Worm (Caenorhabditis elegans) whole organism, young adult: ENCODE data around the gene mab-3.

Experiments
- C06A6.2 ChIP-seq: fragments of 200-800 bp; sonication (Bioruptor generic); conservative IDR thresholded peaks from 2 replicates; pipeline ENCODE4 v1.3.6; 2022; ENCODE audit warnings: missing genetic modification characterization, missing compliant biosample characterization
- F37B4.10 ChIP-seq: fragments of 200-800 bp; sonication (Bioruptor generic); IDR thresholded peaks from 2 replicates; pipeline ENCODE4 v1.3.6; 2022; ENCODE audit warnings: missing genetic modification characterization, missing compliant biosample characterization
- athp-1 ChIP-seq: sonication (generic microtip); optimal IDR thresholded peaks from 2 replicates; lab custom pipeline; 2017; ENCODE audit warnings: mild to moderate bottlenecking, missing genetic modification characterization, missing compliant biosample characterization
- ccch-3 ChIP-seq: fragments of 200-800 bp; sonication (Bioruptor generic); optimal IDR thresholded peaks from 2 replicates; lab custom pipeline; 2018; ENCODE audit warnings: mild to moderate bottlenecking, missing genetic modification characterization, missing compliant biosample characterization
- ceh-79 ChIP-seq: sonication (generic microtip); optimal IDR thresholded peaks from 2 replicates; lab custom pipeline; 2017; ENCODE audit warnings: mild to moderate bottlenecking, missing genetic modification characterization, missing compliant biosample characterization
- dpl-1 ChIP-seq: fragments of 150-350 bp; optimal IDR thresholded peaks from 2 replicates; lab custom pipeline; 2014; ENCODE audit warnings: missing biosample characterization, missing genetic modification reagents, missing genetic modification characterization
- lir-1 ChIP-seq: fragments of 200-800 bp; sonication (Bioruptor generic); conservative IDR thresholded peaks from 2 replicates; pipeline ENCODE4 v1.3.6; 2022; ENCODE audit warnings: missing genetic modification reagents, missing genetic modification characterization, missing compliant biosample characterization
- nhr-27 ChIP-seq: fragments of 200-800 bp; sonication (Bioruptor generic); optimal IDR thresholded peaks from 2 replicates; lab custom pipeline; 2018; ENCODE audit warnings: mild to moderate bottlenecking, missing genetic modification characterization, moderate library complexity, missing compliant biosample characterization
- rpc-1 ChIP-seq, 2 experiments: fragments of 150-350 bp in 1 of 2; sonication (generic microtip) in 1 of 2; optimal IDR thresholded peaks; 2 replicates each; lab custom pipeline; 2014 to 2018; ENCODE audit warnings: missing biosample characterization in 1 of 2, missing genetic modification characterization in 1 of 2, missing genetic modification reagents in 1 of 2, missing genotype in 1 of 2

- no peak for TF ChIP-seq lir-1 (GFP tag; lab: Robert Waterston, UW)
- no peak for TF ChIP-seq athp-1 (tag; lab: Kevin White, UChicago)
- TF ChIP-seq rpc-1 (optimal IDR thresholded peaks at IDR 0.05; lab: Kevin White, UChicago): no peak
- TF ChIP-seq rpc-1 (tag; optimal IDR thresholded peaks at IDR 0.05; lab: Kevin White, UChicago): no peak
- TF ChIP-seq ceh-79 (tag; lab: Kevin White, UChicago): no peak
- TF ChIP-seq F37B4.10 (GFP tag; lab: Robert Waterston, UW): no peak
- TF ChIP-seq dpl-1 (GFP tag; lab: Kevin White, UChicago): no peak
- no peak for TF ChIP-seq ccch-3 (GFP tag; lab: Kevin White, UChicago)
- no peak for TF ChIP-seq C06A6.2 (GFP tag; lab: Robert Waterston, UW)
- no peak for TF ChIP-seq nhr-27 (tag; lab: Kevin White, UChicago)
Observed at ce11 chrII:9759382-9759781, 27.4 kb downstream of the mab-3 start.
